Worm (Caenorhabditis elegans) whole organism, mixed stage, embryonic: ENCODE data around the gene F10D2.16.
A peak's percentile ranks its signal among the peaks of the same experiment; 100 is the strongest.

Experiments
- M03D4.4 ChIP-seq: sonication (generic microtip); optimal IDR thresholded peaks from 2 replicates; lab custom pipeline; 2017; ENCODE audit warnings: mild to moderate bottlenecking, missing genetic modification characterization, missing compliant biosample characterization
- blmp-1 ChIP-seq: fragments of 150-350 bp; optimal IDR thresholded peaks from 2 replicates; lab custom pipeline; 2014; ENCODE audit warnings: missing biosample characterization, missing genetic modification characterization
- ceh-83 ChIP-seq: fragments of 200-800 bp; sonication (Bioruptor generic); optimal IDR thresholded peaks from 2 replicates; lab custom pipeline; 2018; ENCODE audit warnings: mild to moderate bottlenecking, missing genetic modification characterization, missing compliant biosample characterization
- ces-1 ChIP-seq: fragments of 150-350 bp; optimal IDR thresholded peaks from 2 replicates; lab custom pipeline; 2014; ENCODE audit warnings: missing biosample characterization, missing genetic modification reagents, missing genetic modification characterization
- drap-1 ChIP-seq: fragments of 200-800 bp; sonication (Bioruptor generic); optimal IDR thresholded peaks from 3 replicates; lab custom pipeline; 2018; ENCODE audit warnings: mild to moderate bottlenecking, missing genetic modification characterization, missing compliant biosample characterization
- elt-3 ChIP-seq: fragments of 150-350 bp; optimal IDR thresholded peaks from 2 replicates; lab custom pipeline; 2014; ENCODE audit warnings: missing biosample characterization, missing genetic modification characterization
- lin-32 ChIP-seq: fragments of 200-800 bp; sonication (Bioruptor generic); optimal IDR thresholded peaks from 2 replicates; lab custom pipeline; 2018; ENCODE audit warnings: mild to moderate bottlenecking, missing genetic modification characterization, missing compliant biosample characterization
- lsy-2 ChIP-seq: fragments of 150-350 bp; optimal IDR thresholded peaks from 2 replicates; lab custom pipeline; 2014; ENCODE audit warnings: missing biosample characterization, missing genetic modification characterization
- mab-5 ChIP-seq: fragments of 150-350 bp; optimal IDR thresholded peaks from 2 replicates; lab custom pipeline; 2014; ENCODE audit warnings: missing biosample characterization, missing genetic modification characterization
- nhr-12 ChIP-seq: fragments of 150-350 bp; optimal IDR thresholded peaks from 2 replicates; lab custom pipeline; 2014; ENCODE audit warnings: missing biosample characterization, missing genetic modification characterization
- nhr-237 ChIP-seq: fragments of 150-350 bp; optimal IDR thresholded peaks from 2 replicates; lab custom pipeline; 2014; ENCODE audit warnings: missing biosample characterization, missing genetic modification characterization
- snpc-4 ChIP-seq: fragments of 150-350 bp; optimal IDR thresholded peaks from 2 replicates; lab custom pipeline; 2014; ENCODE audit warnings: missing biosample characterization, missing genetic modification characterization
- unc-62 ChIP-seq: fragments of 150-350 bp; optimal IDR thresholded peaks from 2 replicates; lab custom pipeline; 2014; ENCODE audit warnings: missing biosample characterization, missing genetic modification reagents, missing genetic modification characterization

Gene F10D2.16

ce11 chrV:7178843-7179242 is 44.8 kb downstream of the F10D2.16 start, which contains the start of gene cpsf-2:
Gene cpsf-2, plus strand, starts transcription at chrV:7179172.
- TF ChIP-seq blmp-1 (no peak), nhr-237 (tag; lab: Kevin White, UChicago) (peak; percentile 9), ces-1 (GFP tag; lab: Kevin White, UChicago) (no peak), lsy-2 (tag; lab: Kevin White, UChicago) (no peak), lin-32 (GFP tag; lab: Kevin White, UChicago) (no peak), elt-3 (tag; lab: Kevin White, UChicago) (no peak)
- TF ChIP-seq, all 35 proteins: peak for 1

- TF ChIP-seq ceh-83 (GFP tag; lab: Kevin White, UChicago) (no peak), drap-1 (GFP tag; lab: Kevin White, UChicago) (no peak), mab-5 (tag; lab: Kevin White, UChicago) (no peak), M03D4.4 (tag; lab: Kevin White, UChicago) (no peak), snpc-4 (tag; lab: Kevin White, UChicago) (no peak), unc-62 (GFP tag; lab: Kevin White, UChicago) (no peak), nhr-12 (tag; lab: Kevin White, UChicago) (no peak)
- TF ChIP-seq, all 35 proteins: peak for 0
These were observed 50.5 kb downstream of the F10D2.16 start, which contains the start of gene pitr-5 for ce11 chrV:7184549-7184948. Gene pitr-5, plus strand, starts transcription at chrV:7184849.
